Fruit fly (Drosophila melanogaster) whole organism, embryonic: ENCODE data around the gene CG6689.

Experiments
- BtbVII ChIP-seq: fragments of 200-800 bp; sonication (Bioruptor generic); optimal IDR thresholded peaks from 3 replicates; lab custom pipeline; 2017; ENCODE audit warnings: missing biosample characterization, mild to moderate bottlenecking, missing genetic modification characterization
- CG10209 ChIP-seq: fragments of 200-800 bp; sonication (Bioruptor generic); optimal IDR thresholded peaks from 3 replicates; lab custom pipeline; 2017; ENCODE audit warnings: missing biosample characterization, mild to moderate bottlenecking, missing genetic modification characterization, missing genetic modification reagents
- CG10267 ChIP-seq: fragments of 200-800 bp; sonication (Bioruptor generic); optimal IDR thresholded peaks from 2 replicates; lab custom pipeline; 2018; ENCODE audit warnings: missing biosample characterization, mild to moderate bottlenecking, missing genetic modification characterization, moderate library complexity
- CG11093 ChIP-seq: fragments of 200-800 bp; sonication (Bioruptor generic); IDR thresholded peaks from 3 replicates; pipeline ENCODE4 v1.3.6; 2022; ENCODE audit warnings: missing biosample characterization, missing genetic modification characterization
- CG11247 ChIP-seq: fragments of 200-800 bp; sonication (Bioruptor generic); IDR thresholded peaks from 2 replicates; pipeline ENCODE4 v1.3.6; 2022; ENCODE audit warnings: missing biosample characterization, missing genetic modification characterization
- CG11560 ChIP-seq: fragments of 200-800 bp; sonication (Bioruptor generic); IDR thresholded peaks from 3 replicates; pipeline ENCODE4 v1.3.6; 2022; ENCODE audit warnings: missing biosample characterization, missing genetic modification characterization
- CG11695 ChIP-seq: fragments of 200-800 bp; sonication (Bioruptor generic); IDR thresholded peaks from 3 replicates; pipeline ENCODE4 v1.3.6; 2022; ENCODE audit warnings: missing biosample characterization, missing genetic modification characterization
- CG12219 ChIP-seq: fragments of 200-800 bp; sonication (Bioruptor generic); optimal IDR thresholded peaks from 3 replicates; lab custom pipeline; 2018; ENCODE audit warnings: missing biosample characterization, mild to moderate bottlenecking, missing genetic modification characterization
- CG12769 ChIP-seq: fragments of 200-800 bp; sonication (Bioruptor generic); optimal IDR thresholded peaks from 2 replicates; lab custom pipeline; 2019; ENCODE audit warnings: missing biosample characterization, mild to moderate bottlenecking, missing genetic modification characterization, moderate library complexity
- CG12942 ChIP-seq: fragments of 200-800 bp; sonication (Bioruptor generic); optimal IDR thresholded peaks from 3 replicates; lab custom pipeline; 2016; ENCODE audit warnings: missing biosample characterization, missing genetic modification characterization
- CG13424 ChIP-seq: fragments of 200-800 bp; sonication (Bioruptor generic); optimal IDR thresholded peaks from 2 replicates; lab custom pipeline; 2019; ENCODE audit warnings: missing biosample characterization, mild to moderate bottlenecking, missing genetic modification characterization, moderate library complexity
- CG14710 ChIP-seq: fragments of 200-800 bp; sonication (Bioruptor generic); optimal IDR thresholded peaks from 3 replicates; lab custom pipeline; 2019; ENCODE audit warnings: missing biosample characterization, mild to moderate bottlenecking, missing genetic modification characterization, moderate library complexity
- CG15479 ChIP-seq: fragments of 200-800 bp; sonication (Bioruptor generic); optimal IDR thresholded peaks from 3 replicates; lab custom pipeline; 2019; ENCODE audit warnings: missing biosample characterization, mild to moderate bottlenecking, missing genetic modification characterization, moderate library complexity
- CG15601 ChIP-seq: fragments of 200-800 bp; sonication (Bioruptor generic); optimal IDR thresholded peaks from 3 replicates; lab custom pipeline; 2019; ENCODE audit warnings: missing biosample characterization, mild to moderate bottlenecking, missing genetic modification characterization, moderate library complexity
- CG17186 ChIP-seq: fragments of 200-800 bp; sonication (Bioruptor generic); optimal IDR thresholded peaks from 3 replicates; lab custom pipeline; 2017; ENCODE audit warnings: missing biosample characterization, missing genetic modification reagents, missing genetic modification characterization
- CG17361 ChIP-seq: fragments of 200-800 bp; sonication (Bioruptor generic); IDR thresholded peaks from 3 replicates; pipeline ENCODE4 v1.3.6; 2022; ENCODE audit warnings: missing biosample characterization, missing genetic modification characterization
- CG17568 ChIP-seq: fragments of 200-800 bp; sonication (Bioruptor generic); optimal IDR thresholded peaks from 2 replicates; lab custom pipeline; 2018; ENCODE audit warnings: missing biosample characterization, mild to moderate bottlenecking, missing genetic modification characterization, moderate library complexity
- CG17802 ChIP-seq: fragments of 200-800 bp; sonication (Bioruptor generic); optimal IDR thresholded peaks from 2 replicates; lab custom pipeline; 2018; ENCODE audit warnings: missing biosample characterization, mild to moderate bottlenecking, missing genetic modification characterization, moderate library complexity
- CG18619 ChIP-seq: fragments of 200-800 bp; sonication (Bioruptor generic); optimal IDR thresholded peaks from 3 replicates; lab custom pipeline; 2017; ENCODE audit warnings: missing biosample characterization, mild to moderate bottlenecking, missing genetic modification characterization
- CG2875 ChIP-seq: fragments of 200-800 bp; sonication (Bioruptor generic); optimal IDR thresholded peaks from 2 replicates; lab custom pipeline; 2017; ENCODE audit warnings: missing biosample characterization, mild to moderate bottlenecking, missing genetic modification characterization, missing genetic modification reagents
- CG32532 ChIP-seq: fragments of 200-800 bp; sonication (Bioruptor generic); IDR thresholded peaks from 2 replicates; pipeline ENCODE4 v1.3.6; 2022; ENCODE audit warnings: missing biosample characterization, missing genetic modification characterization
- CG42726 ChIP-seq: fragments of 200-800 bp; sonication (Bioruptor generic); IDR thresholded peaks from 2 replicates; pipeline ENCODE4 v1.3.6; 2022; ENCODE audit warnings: missing biosample characterization, missing genetic modification characterization; ENCODE audit not compliant: partially characterized antibody
- CG4328 ChIP-seq: fragments of 200-800 bp; sonication (Bioruptor generic); optimal IDR thresholded peaks from 3 replicates; lab custom pipeline; 2017; ENCODE audit warnings: missing biosample characterization, missing genetic modification reagents, missing genetic modification characterization
- CG6689 ChIP-seq: fragments of 200-800 bp; sonication (Bioruptor generic); IDR thresholded peaks from 2 replicates; pipeline ENCODE4 v1.3.6; 2022; ENCODE audit warnings: missing biosample characterization, missing genetic modification characterization
- CG6791 ChIP-seq: fragments of 200-800 bp; sonication (Bioruptor generic); IDR thresholded peaks from 3 replicates; pipeline ENCODE4 v1.3.6; 2022; ENCODE audit warnings: missing biosample characterization, missing genetic modification characterization; ENCODE audit not compliant: partially characterized antibody
- CG7271 ChIP-seq: fragments of 200-800 bp; sonication (Bioruptor generic); optimal IDR thresholded peaks from 2 replicates; lab custom pipeline; 2018; ENCODE audit warnings: missing biosample characterization, mild to moderate bottlenecking, missing genetic modification characterization, moderate library complexity
- CG8281 ChIP-seq: fragments of 200-800 bp; sonication (Bioruptor generic); optimal IDR thresholded peaks from 2 replicates; lab custom pipeline; 2018; ENCODE audit warnings: missing biosample characterization, mild to moderate bottlenecking, missing genetic modification characterization, moderate library complexity
- HLH3B ChIP-seq: fragments of 200-800 bp; sonication (Bioruptor generic); IDR thresholded peaks from 2 replicates; pipeline ENCODE4 v1.3.6; 2022; ENCODE audit warnings: missing biosample characterization, missing genetic modification characterization
- HmgZ ChIP-seq: fragments of 200-800 bp; sonication (Bioruptor generic); optimal IDR thresholded peaks from 2 replicates; lab custom pipeline; 2018; ENCODE audit warnings: missing biosample characterization, mild to moderate bottlenecking, missing genetic modification characterization
- Lim3 ChIP-seq: fragments of 200-800 bp; sonication (Bioruptor generic); IDR thresholded peaks from 2 replicates; pipeline ENCODE4 v1.3.6; 2022; ENCODE audit warnings: missing biosample characterization, missing genetic modification characterization
- Meics ChIP-seq: fragments of 200-800 bp; sonication (Bioruptor generic); optimal IDR thresholded peaks from 2 replicates; lab custom pipeline; 2017; ENCODE audit warnings: missing biosample characterization, mild to moderate bottlenecking, missing genetic modification characterization
- Vsx1 ChIP-seq: fragments of 200-800 bp; sonication (Bioruptor generic); optimal IDR thresholded peaks from 2 replicates; lab custom pipeline; 2017; ENCODE audit warnings: missing biosample characterization, mild to moderate bottlenecking, missing genetic modification characterization, missing genetic modification reagents
- ap ChIP-seq: fragments of 200-800 bp; sonication (Bioruptor generic); IDR thresholded peaks from 2 replicates; pipeline ENCODE4 v1.3.6; 2022; ENCODE audit warnings: missing biosample characterization, missing genetic modification characterization
- az2 ChIP-seq: fragments of 200-800 bp; sonication (Bioruptor generic); optimal IDR thresholded peaks from 3 replicates; lab custom pipeline; 2016; ENCODE audit warnings: missing biosample characterization, missing genetic modification characterization
- bbx ChIP-seq: fragments of 200-800 bp; sonication (Bioruptor generic); IDR thresholded peaks from 2 replicates; pipeline ENCODE4 v1.3.6; 2022; ENCODE audit warnings: missing biosample characterization, missing genetic modification characterization; ENCODE audit not compliant: partially characterized antibody
- br ChIP-seq: fragments of >200 bp; optimal IDR thresholded peaks from 2 replicates; lab custom pipeline; 2017
- fd3F ChIP-seq: fragments of 200-800 bp; sonication (Bioruptor generic); optimal IDR thresholded peaks from 2 replicates; lab custom pipeline; 2018; ENCODE audit warnings: missing biosample characterization, mild to moderate bottlenecking, missing genetic modification characterization, moderate library complexity
- gce ChIP-seq: fragments of 200-800 bp; sonication (Bioruptor generic); IDR thresholded peaks from 3 replicates; pipeline ENCODE4 v1.3.6; 2022; ENCODE audit warnings: missing biosample characterization, missing genetic modification characterization
- gro ChIP-seq: fragments of 200-800 bp; sonication (Bioruptor generic); optimal IDR thresholded peaks from 2 replicates; lab custom pipeline; 2016; ENCODE audit warnings: missing biosample characterization, missing genetic modification characterization
- gt ChIP-seq: fragments of 200-800 bp; sonication (Bioruptor generic); IDR thresholded peaks from 2 replicates; pipeline ENCODE4 v1.3.6; 2022; ENCODE audit warnings: missing biosample characterization, missing genetic modification characterization
- insv ChIP-seq, 2 experiments: fragments of 200-800 bp; sonication (Bioruptor generic); optimal IDR thresholded peaks; 3 replicates each; lab custom pipeline; 2016 to 2018; ENCODE audit warnings: missing biosample characterization in 2 of 2, missing genetic modification characterization in 2 of 2
- lmd ChIP-seq: fragments of 200-800 bp; sonication (Bioruptor generic); IDR thresholded peaks from 2 replicates; pipeline ENCODE4 v1.3.6; 2022; ENCODE audit warnings: missing biosample characterization, missing genetic modification characterization
- mld ChIP-seq: fragments of 200-800 bp; sonication (Bioruptor generic); IDR thresholded peaks from 3 replicates; pipeline ENCODE4 v1.3.6; 2022; ENCODE audit warnings: missing biosample characterization, missing genetic modification characterization; ENCODE audit not compliant: partially characterized antibody
- nau ChIP-seq: fragments of 200-800 bp; sonication (Bioruptor generic); optimal IDR thresholded peaks from 3 replicates; lab custom pipeline; 2017; ENCODE audit warnings: missing biosample characterization, mild to moderate bottlenecking, missing genetic modification characterization, missing genetic modification reagents
- pum ChIP-seq: fragments of 200-800 bp; sonication (Bioruptor generic); optimal IDR thresholded peaks from 2 replicates; lab custom pipeline; 2016; ENCODE audit warnings: missing biosample characterization, missing genetic modification characterization
- sisA ChIP-seq: fragments of 200-800 bp; sonication (Bioruptor generic); IDR thresholded peaks from 2 replicates; pipeline ENCODE4 v1.3.6; 2022; ENCODE audit warnings: missing biosample characterization, missing genetic modification characterization
- sqz ChIP-seq: fragments of 200-800 bp; sonication (Bioruptor generic); optimal IDR thresholded peaks from 3 replicates; lab custom pipeline; 2018; ENCODE audit warnings: missing biosample characterization, mild to moderate bottlenecking, missing genetic modification characterization
- stwl ChIP-seq: fragments of 200-800 bp; sonication (Bioruptor generic); optimal IDR thresholded peaks from 3 replicates; lab custom pipeline; 2018; ENCODE audit warnings: missing biosample characterization, mild to moderate bottlenecking, missing genetic modification characterization, moderate library complexity
- wor ChIP-seq: fragments of 200-800 bp; sonication (Bioruptor generic); IDR thresholded peaks from 2 replicates; pipeline ENCODE4 v1.3.6; 2022; ENCODE audit warnings: missing biosample characterization, missing genetic modification characterization

The CG6689 gene

dm6 chr3R:11216156-11216630, 3.7 kb downstream of the CG6689 start, which contains the start of the genes RpS25 and CG4820 (continued):
- TF ChIP-seq CG17568 (GFP tag; lab: Kevin White, UChicago) (peak; percentile 93), CG10209 (GFP tag; lab: Kevin White, UChicago) (peak; percentile 93), stwl (tag; lab: Kevin White, UChicago) (peak; percentile 88), HLH3B (GFP tag; lab: Robert Waterston, UW) (peak; percentile 82), ap (GFP tag; lab: Robert Waterston, UW) (peak; percentile 71), CG17186 (GFP tag; lab: Kevin White, UChicago) (peak; percentile 98), CG7271 (tag; lab: Kevin White, UChicago) (peak; percentile 97), CG10267 (tag; lab: Kevin White, UChicago) (peak; percentile 89), CG11560 (tag; lab: Robert Waterston, UW) (peak; percentile 54; the same call in 2 of the 3 replicates), CG13424 (peak; percentile 84), Lim3 (peak; percentile 28; the same call in 1 of the 2 replicates), CG12219 (GFP tag; lab: Kevin White, UChicago) (peak; percentile 90), fd3F (GFP tag; lab: Kevin White, UChicago) (peak; percentile 85), CG11247 (GFP tag; lab: Robert Waterston, UW) (peak; percentile 83), bbx (GFP tag; lab: Robert Waterston, UW) (peak; percentile 70), CG6689 (peak; percentile 96), CG11695 (peak; percentile 81), BtbVII (GFP tag; lab: Kevin White, UChicago) (peak; percentile 92), br (lab: Kevin White, UChicago) (no peak), CG8281 (peak; percentile 72), Meics (GFP tag; lab: Kevin White, UChicago) (peak; percentile 96), CG17361 (GFP tag; lab: Robert Waterston, UW) (peak; percentile 88), wor (0 out of 2 replicates have a peak, but pooled peaks have one; percentile 44), Vsx1 (GFP tag; lab: Kevin White, UChicago) (peak; percentile 90), gce (peak; percentile 86; the same call in 2 of the 3 replicates), CG15479 (peak; percentile 94), sqz (GFP tag; lab: Kevin White, UChicago) (peak; percentile 91), gt (GFP tag; lab: Robert Waterston, UW) (peak; percentile 69; the same call in 1 of the 2 replicates), CG32532 (GFP tag; lab: Robert Waterston, UW) (peak; percentile 89), az2 (GFP tag; lab: Kevin White, UChicago) (peak; percentile 70), mld (peak; percentile 65; the same call in 1 of the 3 replicates), CG6791 (GFP tag; lab: Robert Waterston, UW) (peak; percentile 80), CG14710 (tag; lab: Kevin White, UChicago) (peak; percentile 96), CG17802 (tag; lab: Kevin White, UChicago) (peak; percentile 82), CG4328 (GFP tag; lab: Kevin White, UChicago) (peak; percentile 94), CG18619 (GFP tag; lab: Kevin White, UChicago) (peak; percentile 95), CG12769 (tag; lab: Kevin White, UChicago) (peak; percentile 93), CG2875 (GFP tag; lab: Kevin White, UChicago) (peak; percentile 92), CG11093 (GFP tag; lab: Robert Waterston, UW) (0 out of 3 replicates have a peak, but pooled peaks have one; percentile 42), insv (GFP tag; optimal IDR thresholded peaks at IDR 0.05; lab: Kevin White, UChicago) (peak in 1 of 2 experiments; percentile 84), sisA (GFP tag; lab: Robert Waterston, UW) (peak; percentile 40; the same call in 1 of the 2 replicates), nau (GFP tag; lab: Kevin White, UChicago) (peak; percentile 95), HmgZ (tag; lab: Kevin White, UChicago) (peak; percentile 92), CG12942 (GFP tag; lab: Kevin White, UChicago) (peak; percentile 74), CG42726 (GFP tag; lab: Robert Waterston, UW) (peak; percentile 69), gro (GFP tag; lab: Kevin White, UChicago) (peak; percentile 94), CG15601 (tag; lab: Kevin White, UChicago) (peak; percentile 93), pum (GFP tag; lab: Kevin White, UChicago) (peak; percentile 78), lmd (GFP tag; lab: Robert Waterston, UW) (peak; percentile 72)
